Worm (Caenorhabditis elegans) whole organism, young adult: ENCODE results near the gene F14H3.6.

Experiments
- F52B5.7 ChIP-seq: sonication (generic microtip); optimal IDR thresholded peaks from 2 replicates; lab custom pipeline; 2016; ENCODE audit warnings: mild to moderate bottlenecking, missing genetic modification characterization, missing compliant biosample characterization
- dpff-1 ChIP-seq: sonication (generic microtip); optimal IDR thresholded peaks from 2 replicates; lab custom pipeline; 2017; ENCODE audit warnings: mild to moderate bottlenecking, missing genetic modification characterization, missing compliant biosample characterization
- nhr-27 ChIP-seq: fragments of 200-800 bp; sonication (Bioruptor generic); optimal IDR thresholded peaks from 2 replicates; lab custom pipeline; 2018; ENCODE audit warnings: mild to moderate bottlenecking, missing genetic modification characterization, moderate library complexity, missing compliant biosample characterization
- unc-130 ChIP-seq: sonication (generic microtip); optimal IDR thresholded peaks from 2 replicates; lab custom pipeline; 2016; ENCODE audit warnings: missing genetic modification reagents, missing genetic modification characterization, missing compliant biosample characterization
- zfh-2 ChIP-seq: fragments of 200-800 bp; sonication (Bioruptor generic); conservative IDR thresholded peaks from 2 replicates; pipeline ENCODE4 v1.3.6; 2022; ENCODE audit warnings: missing genetic modification reagents, missing genetic modification characterization, missing compliant biosample characterization

ce11 chrV:16075250-16075709, 16.6 kb upstream of the F14H3.6 start, which contains the start of the genes F14H3.12 and srj-29:
- no peak for TF ChIP-seq dpff-1
- TF ChIP-seq zfh-2: no peak
- TF ChIP-seq F52B5.7 (tag; lab: Kevin White, UChicago): no peak
- no peak for TF ChIP-seq nhr-27
- no peak for TF ChIP-seq unc-130
